Fruit fly (Drosophila melanogaster) whole organism, embryonic: ENCODE results near the gene Secp43.

Experiments
- Ada2b ChIP-seq: fragments of 200-800 bp; sonication (Bioruptor generic); IDR thresholded peaks from 2 replicates; pipeline ENCODE4 v1.3.6; 2022; ENCODE audit warnings: missing biosample characterization, missing genetic modification characterization
- Aef1 ChIP-seq: fragments of 200-800 bp; sonication (Bioruptor generic); IDR thresholded peaks from 3 replicates; pipeline ENCODE4 v1.3.6; 2022; ENCODE audit warnings: missing biosample characterization, missing genetic modification characterization
- Bteb2 ChIP-seq: fragments of 200-800 bp; sonication (Bioruptor generic); optimal IDR thresholded peaks from 2 replicates; lab custom pipeline; 2016; ENCODE audit warnings: missing biosample characterization, missing genetic modification characterization
- CG10366 ChIP-seq: fragments of 200-800 bp; sonication (Bioruptor generic); IDR thresholded peaks from 2 replicates; pipeline ENCODE4 v1.3.6; 2022; ENCODE audit warnings: missing biosample characterization, missing genetic modification characterization
- CG1233 ChIP-seq: fragments of 200-800 bp; sonication (Bioruptor generic); optimal IDR thresholded peaks from 4 replicates; lab custom pipeline; 2018; ENCODE audit warnings: missing biosample characterization, mild to moderate bottlenecking, missing genetic modification characterization
- CG12744 ChIP-seq: fragments of 200-800 bp; sonication (Bioruptor generic); optimal IDR thresholded peaks from 2 replicates; lab custom pipeline; 2016; ENCODE audit warnings: missing biosample characterization, missing genetic modification characterization
- CG13123 ChIP-seq: fragments of 200-800 bp; sonication (Bioruptor generic); optimal IDR thresholded peaks from 2 replicates; lab custom pipeline; 2016; ENCODE audit warnings: missing biosample characterization, missing genetic modification characterization
- CG13624 ChIP-seq: fragments of 200-800 bp; sonication (Bioruptor generic); optimal IDR thresholded peaks from 2 replicates; lab custom pipeline; 2016; ENCODE audit warnings: missing biosample characterization, missing genetic modification characterization
- CG13894 ChIP-seq: fragments of 200-800 bp; sonication (Bioruptor generic); optimal IDR thresholded peaks from 3 replicates; lab custom pipeline; 2018; ENCODE audit warnings: missing biosample characterization, mild to moderate bottlenecking, missing genetic modification characterization, moderate library complexity
- CG15011 ChIP-seq: fragments of 200-800 bp; sonication (Bioruptor generic); optimal IDR thresholded peaks from 3 replicates; lab custom pipeline; 2018; ENCODE audit warnings: missing biosample characterization, mild to moderate bottlenecking, missing genetic modification characterization
- CG15479 ChIP-seq: fragments of 200-800 bp; sonication (Bioruptor generic); optimal IDR thresholded peaks from 3 replicates; lab custom pipeline; 2019; ENCODE audit warnings: missing biosample characterization, mild to moderate bottlenecking, missing genetic modification characterization, moderate library complexity
- CG2120 ChIP-seq: fragments of 200-800 bp; sonication (Bioruptor generic); optimal IDR thresholded peaks from 3 replicates; lab custom pipeline; 2016; ENCODE audit warnings: missing biosample characterization, missing genetic modification characterization
- CG2129 ChIP-seq: fragments of 200-800 bp; sonication (Bioruptor generic); IDR thresholded peaks from 2 replicates; pipeline ENCODE4 v1.3.6; 2022; ENCODE audit warnings: missing biosample characterization, missing genetic modification characterization; ENCODE audit not compliant: partially characterized antibody
- CG2875 ChIP-seq: fragments of 200-800 bp; sonication (Bioruptor generic); optimal IDR thresholded peaks from 2 replicates; lab custom pipeline; 2017; ENCODE audit warnings: missing biosample characterization, mild to moderate bottlenecking, missing genetic modification characterization, missing genetic modification reagents
- CG30403 ChIP-seq: fragments of 200-800 bp; sonication (Bioruptor generic); optimal IDR thresholded peaks from 3 replicates; lab custom pipeline; 2016; ENCODE audit warnings: missing biosample characterization, missing genetic modification characterization
- CG43689 ChIP-seq: fragments of 200-800 bp; sonication (Bioruptor generic); IDR thresholded peaks from 2 replicates; pipeline ENCODE4 v1.3.6; 2022; ENCODE audit warnings: missing biosample characterization, missing genetic modification characterization
- CG4404 ChIP-seq: fragments of 200-800 bp; sonication (Bioruptor generic); IDR thresholded peaks from 2 replicates; pipeline ENCODE4 v1.3.6; 2022; ENCODE audit warnings: missing biosample characterization, missing genetic modification characterization
- CG5245 ChIP-seq: fragments of 200-800 bp; sonication (Bioruptor generic); optimal IDR thresholded peaks from 3 replicates; lab custom pipeline; 2016; ENCODE audit warnings: missing biosample characterization, missing genetic modification characterization
- CG7556 ChIP-seq: fragments of 200-800 bp; sonication (Bioruptor generic); optimal IDR thresholded peaks from 2 replicates; lab custom pipeline; 2017; ENCODE audit warnings: missing biosample characterization, mild to moderate bottlenecking, missing genetic modification characterization
- CG7786 ChIP-seq: fragments of 200-800 bp; sonication (Bioruptor generic); optimal IDR thresholded peaks from 2 replicates; lab custom pipeline; 2016; ENCODE audit warnings: missing biosample characterization, missing genetic modification characterization
- CG7839 ChIP-seq: fragments of 200-800 bp; sonication (Bioruptor generic); optimal IDR thresholded peaks from 3 replicates; lab custom pipeline; 2018; ENCODE audit warnings: missing biosample characterization, mild to moderate bottlenecking, missing genetic modification characterization, moderate library complexity
- CG7928 ChIP-seq: fragments of 200-800 bp; sonication (Bioruptor generic); optimal IDR thresholded peaks from 2 replicates; lab custom pipeline; 2017; ENCODE audit warnings: missing biosample characterization, mild to moderate bottlenecking, missing genetic modification characterization
- Ets65A ChIP-seq: fragments of 200-800 bp; sonication (Bioruptor generic); peaks from one replicate; lab custom pipeline; 2016; ENCODE audit warnings: missing biosample characterization, missing genetic modification characterization
- Fer1 ChIP-seq: fragments of 200-800 bp; sonication (Bioruptor generic); optimal IDR thresholded peaks from 2 replicates; lab custom pipeline; 2017; ENCODE audit warnings: missing biosample characterization, mild to moderate bottlenecking, missing genetic modification characterization
- Fer3 ChIP-seq: fragments of 200-800 bp; sonication (Bioruptor generic); optimal IDR thresholded peaks from 2 replicates; lab custom pipeline; 2018; ENCODE audit warnings: missing biosample characterization, mild to moderate bottlenecking, missing genetic modification characterization, moderate library complexity
- Hmx ChIP-seq: fragments of 200-800 bp; sonication (Bioruptor generic); optimal IDR thresholded peaks from 2 replicates; lab custom pipeline; 2016; ENCODE audit warnings: missing biosample characterization, missing genetic modification characterization
- Lhr ChIP-seq: fragments of 200-800 bp; sonication (Bioruptor generic); optimal IDR thresholded peaks from 3 replicates; lab custom pipeline; 2017; ENCODE audit warnings: mild to moderate bottlenecking, missing biosample characterization, missing genetic modification reagents, missing genetic modification characterization
- Max ChIP-seq: fragments of 200-800 bp; sonication (Bioruptor generic); optimal IDR thresholded peaks from 2 replicates; lab custom pipeline; 2016; ENCODE audit warnings: missing biosample characterization, mild to moderate bottlenecking, missing genetic modification characterization
- Meics ChIP-seq: fragments of 200-800 bp; sonication (Bioruptor generic); optimal IDR thresholded peaks from 2 replicates; lab custom pipeline; 2017; ENCODE audit warnings: missing biosample characterization, mild to moderate bottlenecking, missing genetic modification characterization
- Nf-YC ChIP-seq: fragments of 200-800 bp; optimal IDR thresholded peaks from 3 replicates; lab custom pipeline; 2019; ENCODE audit warnings: missing biosample characterization, mild to moderate bottlenecking, missing genetic modification characterization, moderate library complexity
- Oli ChIP-seq: fragments of 200-800 bp; sonication (Bioruptor generic); optimal IDR thresholded peaks from 2 replicates; lab custom pipeline; 2018; ENCODE audit warnings: missing biosample characterization, mild to moderate bottlenecking, missing genetic modification characterization, moderate library complexity
- Side ChIP-seq: fragments of 200-800 bp; sonication (Bioruptor generic); optimal IDR thresholded peaks from 2 replicates; lab custom pipeline; 2016; ENCODE audit warnings: missing biosample characterization, missing genetic modification characterization
- Usf ChIP-seq: fragments of 200-800 bp; sonication (Bioruptor generic); optimal IDR thresholded peaks from 2 replicates; lab custom pipeline; 2017; ENCODE audit warnings: missing genotype, missing biosample characterization, missing genetic modification characterization
- amos ChIP-seq: fragments of 200-800 bp; sonication (Bioruptor generic); IDR thresholded peaks from 2 replicates; pipeline ENCODE4 v1.3.6; 2022; ENCODE audit warnings: missing biosample characterization, missing genetic modification characterization; ENCODE audit not compliant: partially characterized antibody
- ase ChIP-seq: fragments of 200-800 bp; sonication (Bioruptor generic); IDR thresholded peaks from 3 replicates; pipeline ENCODE4 v1.3.6; 2022; ENCODE audit warnings: missing biosample characterization, missing genetic modification characterization
- btn ChIP-seq: fragments of 200-800 bp; sonication (Bioruptor generic); optimal IDR thresholded peaks from 2 replicates; lab custom pipeline; 2016; ENCODE audit warnings: missing biosample characterization, missing genetic modification characterization
- dm ChIP-seq: fragments of 200-800 bp; sonication (Bioruptor generic); optimal IDR thresholded peaks from 3 replicates; lab custom pipeline; 2016; ENCODE audit warnings: missing biosample characterization, missing genetic modification characterization
- fd102C ChIP-seq: fragments of 200-800 bp; sonication (Bioruptor generic); optimal IDR thresholded peaks from 2 replicates; lab custom pipeline; 2018; ENCODE audit warnings: missing biosample characterization, mild to moderate bottlenecking, missing genetic modification characterization, moderate library complexity
- inv ChIP-seq: fragments of 200-800 bp; sonication (Bioruptor generic); IDR thresholded peaks from 2 replicates; pipeline ENCODE4 v1.3.6; 2022; ENCODE audit warnings: missing biosample characterization, missing genetic modification characterization; ENCODE audit not compliant: partially characterized antibody
- kay ChIP-seq: fragments of 200-800 bp; sonication (Bioruptor generic); optimal IDR thresholded peaks from 2 replicates; lab custom pipeline; 2016; ENCODE audit warnings: missing biosample characterization, missing genetic modification characterization
- nau ChIP-seq: fragments of 200-800 bp; sonication (Bioruptor generic); optimal IDR thresholded peaks from 3 replicates; lab custom pipeline; 2017; ENCODE audit warnings: missing biosample characterization, mild to moderate bottlenecking, missing genetic modification characterization, missing genetic modification reagents
- nerfin-1 ChIP-seq: fragments of 200-800 bp; sonication (Bioruptor generic); optimal IDR thresholded peaks from 3 replicates; lab custom pipeline; 2019; ENCODE audit warnings: missing biosample characterization, mild to moderate bottlenecking, missing genetic modification characterization, moderate library complexity
- nerfin-2 ChIP-seq: fragments of 200-800 bp; sonication (Bioruptor generic); IDR thresholded peaks from 2 replicates; pipeline ENCODE4 v1.3.6; 2022; ENCODE audit warnings: missing biosample characterization, missing genetic modification characterization; ENCODE audit not compliant: partially characterized antibody
- phol ChIP-seq: fragments of 200-800 bp; sonication (Bioruptor generic); optimal IDR thresholded peaks from 3 replicates; lab custom pipeline; 2018; ENCODE audit warnings: missing biosample characterization, mild to moderate bottlenecking, missing genetic modification characterization, moderate library complexity
- pzg ChIP-seq: fragments of 200-800 bp; sonication (Bioruptor generic); optimal IDR thresholded peaks from 3 replicates; lab custom pipeline; 2018; ENCODE audit warnings: missing biosample characterization, mild to moderate bottlenecking, missing genetic modification characterization, moderate library complexity
- scrt ChIP-seq: fragments of 200-800 bp; sonication (Bioruptor generic); optimal IDR thresholded peaks from 2 replicates; lab custom pipeline; 2018; ENCODE audit warnings: missing biosample characterization, mild to moderate bottlenecking, missing genetic modification characterization, moderate library complexity
- sima ChIP-seq: fragments of 200-800 bp; sonication (Bioruptor generic); optimal IDR thresholded peaks from 2 replicates; lab custom pipeline; 2016; ENCODE audit warnings: missing biosample characterization, missing genetic modification characterization
- z ChIP-seq: fragments of 200-800 bp; sonication (Bioruptor generic); IDR thresholded peaks from 3 replicates; pipeline ENCODE4 v1.3.6; 2022; ENCODE audit warnings: missing biosample characterization, missing genetic modification characterization

Gene Secp43

dm6 chr2L:4458119-4459056 is 4.1 kb upstream of the Secp43 start, which contains the start of gene RpL27A (continued):
- TF ChIP-seq CG43689 (GFP tag; lab: Robert Waterston, UW): peak; percentile 71
- no peak for TF ChIP-seq CG2129 (GFP tag; lab: Robert Waterston, UW)
- peak; percentile 58 for TF ChIP-seq fd102C (GFP tag; lab: Kevin White, UChicago)
- peak; percentile 40 for TF ChIP-seq CG7786 (GFP tag; lab: Kevin White, UChicago)
- TF ChIP-seq scrt (GFP tag; lab: Kevin White, UChicago): peak; percentile 73
- TF ChIP-seq inv: peak; percentile 47; the same call in 1 of the 2 replicates
- peak; percentile 72 for TF ChIP-seq Fer3 (tag; lab: Kevin White, UChicago)
- TF ChIP-seq Aef1: peak; percentile 63; the same call in 2 of the 3 replicates
- peak; percentile 66 for TF ChIP-seq Oli (tag; lab: Kevin White, UChicago)
- peak; percentile 81 for TF ChIP-seq Fer1
- TF ChIP-seq Ada2b (GFP tag; lab: Robert Waterston, UW): peak; percentile 56
- peak; percentile 34 for TF ChIP-seq kay
- peak; percentile 87 for TF ChIP-seq Meics
- TF ChIP-seq CG7556 (GFP tag; lab: Kevin White, UChicago): peak; percentile 69
- peak; percentile 69 for TF ChIP-seq Usf
- TF ChIP-seq phol (tag; lab: Kevin White, UChicago): peak; percentile 91
- TF ChIP-seq CG7839 (tag; lab: Kevin White, UChicago): peak; percentile 75
- peak; percentile 64 for TF ChIP-seq CG15011 (GFP tag; lab: Kevin White, UChicago)
- peak; percentile 41 for TF ChIP-seq CG2120 (GFP tag; lab: Kevin White, UChicago)
- peak; percentile 73 for TF ChIP-seq pzg (GFP tag; lab: Kevin White, UChicago)
- TF ChIP-seq CG13123 (GFP tag; lab: Kevin White, UChicago): peak; percentile 99
- TF ChIP-seq Ets65A (GFP tag; lab: Kevin White, UChicago): peak; percentile 96
- peak; percentile 63 for TF ChIP-seq Bteb2
- TF ChIP-seq CG2875: peak; percentile 84
- peak; percentile 37; the same call in 1 of the 3 replicates for TF ChIP-seq ase (GFP tag; lab: Robert Waterston, UW)
- TF ChIP-seq nerfin-1 (tag; lab: Kevin White, UChicago): peak; percentile 63
- peak; percentile 40 for TF ChIP-seq Hmx (GFP tag; lab: Kevin White, UChicago)
- TF ChIP-seq CG15479: no peak
- peak; percentile 58 for TF ChIP-seq Nf-YC (tag; lab: Kevin White, UChicago)
- peak; percentile 97 for TF ChIP-seq dm (GFP tag; lab: Kevin White, UChicago)
- peak; percentile 78 for TF ChIP-seq CG1233 (GFP tag; lab: Kevin White, UChicago)
- peak; percentile 36 for TF ChIP-seq btn
- peak; percentile 75 for TF ChIP-seq Max (GFP tag; lab: Kevin White, UChicago)
- TF ChIP-seq Side: peak; percentile 78
- peak; percentile 72 for TF ChIP-seq CG13894 (tag; lab: Kevin White, UChicago)
- peak; percentile 39 for TF ChIP-seq CG7928 (GFP tag; lab: Kevin White, UChicago)
- TF ChIP-seq CG12744: peak; percentile 10
- peak; percentile 75 for TF ChIP-seq nau (GFP tag; lab: Kevin White, UChicago)
- peak; percentile 50 for TF ChIP-seq sima
- TF ChIP-seq nerfin-2: no peak; the same call in 1 of the 2 replicates
- TF ChIP-seq amos: peak; percentile 72
- TF ChIP-seq CG13624 (GFP tag; lab: Kevin White, UChicago): peak; percentile 48
- peak; percentile 73 for TF ChIP-seq CG10366
- TF ChIP-seq z: no peak
- peak; percentile 70 for TF ChIP-seq Lhr (GFP tag; lab: Kevin White, UChicago)
- TF ChIP-seq CG30403 (GFP tag; lab: Kevin White, UChicago): peak; percentile 67
- peak; percentile 13; the same call in 1 of the 2 replicates for TF ChIP-seq CG4404 (GFP tag; lab: Robert Waterston, UW)
- peak; percentile 65 for TF ChIP-seq CG5245 (GFP tag; lab: Kevin White, UChicago)
